Worm (Caenorhabditis elegans): ENCODE measurements around the gene sumv-2.
A peak's percentile ranks its signal among the peaks of the same experiment; 100 is the strongest.

Gene sumv-2

DNA sequence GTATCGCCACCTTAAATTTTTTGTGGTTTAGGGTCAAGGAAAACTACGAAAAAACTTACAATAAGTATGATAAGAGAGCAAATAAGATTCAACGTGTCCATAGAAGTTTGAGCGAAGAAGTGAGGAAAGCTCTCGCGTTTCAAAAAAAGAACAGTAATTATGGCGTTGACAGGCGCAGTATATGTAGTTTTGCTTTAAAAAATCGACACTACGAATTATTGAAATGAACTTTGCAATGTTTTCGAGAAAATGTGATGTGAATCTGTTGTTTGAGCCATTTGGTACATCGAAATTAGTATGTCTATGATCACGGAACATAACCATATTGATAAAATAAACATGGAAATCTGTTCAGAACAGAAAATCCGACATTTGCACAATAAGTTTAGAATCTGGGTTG lies 45.0 kb downstream of the sumv-2 start, which contains the start of gene srx-74:
Gene srx-74 (minus strand): TSS at position 101 of the 400 bp plus-strand sequence.
- TF ChIP-seq somi-1 (GFP tag; optimal IDR thresholded peaks at IDR 0.05) (no peak), lin-40 (tag; optimal IDR thresholded peaks at IDR 0.05) (no peak), F49E8.2 (tag; optimal IDR thresholded peaks at IDR 0.05; ENCODE audit: insufficient read depth) (no peak), F52B5.7 (tag; optimal IDR thresholded peaks at IDR 0.05) (no peak), chd-7 (tag; optimal IDR thresholded peaks at IDR 0.05) (no peak), atf-7 (tag; optimal IDR thresholded peaks at IDR 0.05) (no peak)

DNA sequence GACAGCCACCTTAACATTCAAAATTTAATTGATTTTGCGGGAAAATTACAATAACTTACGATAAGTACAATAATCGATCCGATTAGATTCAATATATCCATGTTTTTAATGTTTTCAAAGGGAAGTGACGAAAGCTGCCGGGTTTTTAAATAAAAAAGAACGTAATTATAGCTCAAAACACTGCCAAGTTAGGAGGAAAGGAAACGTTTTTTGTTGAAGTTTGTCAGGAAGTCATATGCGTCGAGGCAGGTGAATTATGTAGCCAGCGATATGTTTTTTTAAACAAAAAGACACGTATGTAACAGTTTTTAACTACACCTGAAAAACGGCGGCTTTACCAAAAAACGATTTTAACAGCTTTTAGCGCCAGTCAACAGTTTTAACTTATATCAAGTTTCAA lies 48.3 kb downstream of the sumv-2 start, which contains the start of gene srx-73:
Gene srx-73 (minus strand): TSS at position 101 of the 400 bp plus-strand sequence.
- TF ChIP-seq T07F8.4 (tag; optimal IDR thresholded peaks at IDR 0.05) (no peak), egl-18 (GFP tag; IDR thresholded peaks at IDR 0.05) (no peak), Y95B8A.8 (GFP tag; IDR thresholded peaks at IDR 0.05) (no peak), cebp-1 (GFP tag; IDR thresholded peaks at IDR 0.05) (no peak), cebp-1 (tag; optimal IDR thresholded peaks at IDR 0.05) (no peak)

DNA sequence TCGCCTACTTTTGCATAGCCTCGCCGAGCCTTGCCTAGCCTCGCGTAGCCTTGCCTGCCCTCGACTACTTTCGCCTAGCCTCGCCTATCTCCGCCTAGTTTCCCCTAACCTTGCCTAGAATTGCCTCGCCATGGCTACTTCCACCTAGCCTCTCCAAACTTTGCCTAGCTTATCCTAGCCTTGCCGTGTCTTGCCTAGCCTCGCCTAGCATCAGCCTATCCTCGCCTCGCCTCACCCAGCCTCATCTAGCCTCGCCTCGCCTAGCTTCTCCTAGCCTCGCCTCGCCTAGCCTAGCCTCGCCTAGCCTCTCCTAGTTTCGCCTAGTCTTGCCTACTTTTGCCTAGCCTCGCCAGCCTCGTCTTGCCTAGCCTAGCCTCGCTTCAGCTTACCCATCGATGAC lies 49.7 kb downstream of the sumv-2 start:
- TF ChIP-seq rpc-1 (optimal IDR thresholded peaks at IDR 0.05) (no peak), rpc-1 (tag; optimal IDR thresholded peaks at IDR 0.05) (no peak), K11D2.4 (GFP tag; IDR thresholded peaks at IDR 0.05) (0 out of 2 replicates have a peak, but pooled peaks have one; percentile 27), egrh-3 (GFP tag; IDR thresholded peaks at IDR 0.05) (peak; percentile 29; the same call in 1 of the 2 replicates)

DNA sequence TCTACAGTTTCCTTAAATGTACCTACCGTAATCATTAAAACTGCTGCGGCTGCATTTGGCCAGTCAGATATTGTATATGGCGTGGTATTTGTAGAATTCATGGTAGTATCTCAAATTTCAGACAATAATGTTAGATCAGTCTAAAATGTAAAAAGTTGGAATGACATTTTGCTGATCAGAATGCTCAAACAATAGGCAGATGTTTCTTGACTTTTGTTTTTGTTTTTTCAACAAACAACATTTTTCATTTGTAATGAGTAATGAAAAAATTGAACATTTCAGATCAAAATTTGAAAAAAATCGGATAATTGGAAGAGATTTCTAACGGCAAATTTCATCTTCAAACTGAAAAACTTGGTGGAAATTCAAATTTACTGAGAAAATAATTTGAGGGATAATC lies 51.3 kb downstream of the sumv-2 start, which contains the start of gene srx-77:
Gene srx-77 (minus strand): TSS at position 101 of the 400 bp plus-strand sequence.
- TF ChIP-seq chd-7 (tag; optimal IDR thresholded peaks at IDR 0.05) (no peak), F57A8.1 (GFP tag; optimal IDR thresholded peaks at IDR 0.05) (no peak)

DNA sequence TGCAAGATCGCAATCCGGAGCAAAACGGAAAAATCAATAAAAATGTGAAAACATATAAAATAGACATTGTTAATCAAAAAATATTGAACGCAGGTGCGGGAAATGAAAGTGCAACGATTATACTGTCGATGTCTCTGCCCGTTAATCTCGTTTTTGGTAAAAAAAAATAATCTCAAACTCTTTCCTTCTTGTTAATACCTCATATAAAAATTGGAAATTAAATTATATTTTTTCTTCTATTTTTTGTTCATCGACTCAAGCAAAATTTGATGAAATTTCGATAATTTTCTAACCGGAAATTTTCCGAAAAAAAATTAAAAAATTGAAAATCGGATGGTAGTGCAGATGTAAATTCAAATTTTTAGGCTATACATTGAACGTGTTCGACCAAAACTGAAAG lies 55.1 kb downstream of the sumv-2 start, which contains the start of gene K03B4.9:
Gene K03B4.9 (minus strand): TSS at position 101 of the 400 bp plus-strand sequence.
- TF ChIP-seq nfya-2 (GFP tag; IDR thresholded peaks at IDR 0.05) (no peak), mxl-1 (tag; optimal IDR thresholded peaks at IDR 0.05) (no peak), ZK185.1 (tag; optimal IDR thresholded peaks at IDR 0.05; ENCODE audit: poor library complexity, severe bottlenecking) (no peak), repo-1 (tag; optimal IDR thresholded peaks at IDR 0.05) (no peak), ztf-25 (GFP tag; IDR thresholded peaks at IDR 0.05) (no peak), lir-1 (GFP tag; conservative IDR thresholded peaks at IDR 0.05) (no peak), dpl-1 (GFP tag; optimal IDR thresholded peaks at IDR 0.05) (no peak), hmg-20 (GFP tag; IDR thresholded peaks at IDR 0.05) (no peak), lsy-27 (tag; optimal IDR thresholded peaks at IDR 0.05; ENCODE audit: borderline replicate concordance, insufficient read depth) (no peak), ceh-79 (tag; optimal IDR thresholded peaks at IDR 0.05) (no peak), ztf-26 (tag; optimal IDR thresholded peaks at IDR 0.05) (no peak), unc-62 (GFP tag; optimal IDR thresholded peaks at IDR 0.05) (no peak), xnd-1 (tag; optimal IDR thresholded peaks at IDR 0.05) (no peak), ccch-3 (GFP tag; optimal IDR thresholded peaks at IDR 0.05) (no peak), snpc-1.3 (tag; optimal IDR thresholded peaks at IDR 0.05; ENCODE audit: insufficient read depth) (no peak)

DNA sequence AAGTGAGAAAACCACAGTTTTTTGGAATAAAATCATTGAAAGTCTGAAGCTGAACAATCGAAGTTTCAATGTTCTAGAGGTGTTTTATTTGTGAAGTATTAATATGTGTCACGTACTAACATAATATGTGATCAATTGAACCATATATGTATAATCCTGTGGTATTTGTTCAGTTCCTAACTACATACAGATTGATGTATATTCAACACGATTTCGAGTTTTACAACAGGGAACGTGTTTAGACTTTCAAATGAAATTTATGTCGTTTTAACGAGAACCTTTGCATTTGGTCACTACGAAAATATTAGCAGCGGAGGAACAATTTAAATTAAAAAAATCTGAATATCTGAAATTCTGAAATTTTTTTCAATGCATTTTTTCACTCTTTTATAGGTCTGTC lies 57.1 kb downstream of the sumv-2 start, which contains the start of gene K03B4.8:
Gene K03B4.8 (minus strand): TSS at position 101 of the 400 bp plus-strand sequence.
- TF ChIP-seq zfh-2 (GFP tag; conservative IDR thresholded peaks at IDR 0.05), result no peak

Data from whole organism, young adult.